Worm (Caenorhabditis elegans): Measurements from ENCODE around the gene cyn-3.

cyn-3 gene

ce11 chrV:15162697-15163096, 27.0 kb upstream of the cyn-3 start, which contains the start of gene srz-11 (continued):
- TF ChIP-seq rnt-1 (tag; optimal IDR thresholded peaks at IDR 0.05) (no peak), nhr-47 (tag; optimal IDR thresholded peaks at IDR 0.05) (peak; percentile 10), isw-1 (GFP tag; IDR thresholded peaks at IDR 0.05) (no peak), nhr-77 (tag; optimal IDR thresholded peaks at IDR 0.05) (no peak)

DNA sequence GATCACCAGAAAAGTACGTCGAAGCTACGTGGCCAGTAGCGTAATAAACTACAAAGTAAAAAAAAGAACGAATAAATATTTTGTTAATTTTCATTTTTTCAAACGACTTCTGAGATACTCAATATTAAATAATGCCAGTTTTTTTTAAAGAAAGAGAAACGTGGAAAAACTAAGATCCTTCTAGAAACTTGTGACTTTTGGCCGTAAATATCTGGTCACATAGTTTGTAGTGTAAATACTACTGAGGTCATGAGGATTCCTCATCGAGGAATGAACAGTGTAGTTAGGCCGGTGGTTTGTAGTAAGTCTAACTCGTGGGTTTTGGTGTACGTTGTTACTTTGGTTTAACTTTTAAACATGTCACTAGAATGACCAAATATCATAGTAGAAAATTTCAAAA, 21.7 kb upstream of the cyn-3 start:
- TF ChIP-seq nhr-20 (tag; optimal IDR thresholded peaks at IDR 0.05) (peak; percentile 81), nhr-85 (tag) (peak; percentile 65), lin-35 (GFP tag; optimal IDR thresholded peaks at IDR 0.05) (peak in 1 of 2 experiments; percentile 24), snu-23 (GFP tag; optimal IDR thresholded peaks at IDR 0.05) (peak; percentile 28)

DNA sequence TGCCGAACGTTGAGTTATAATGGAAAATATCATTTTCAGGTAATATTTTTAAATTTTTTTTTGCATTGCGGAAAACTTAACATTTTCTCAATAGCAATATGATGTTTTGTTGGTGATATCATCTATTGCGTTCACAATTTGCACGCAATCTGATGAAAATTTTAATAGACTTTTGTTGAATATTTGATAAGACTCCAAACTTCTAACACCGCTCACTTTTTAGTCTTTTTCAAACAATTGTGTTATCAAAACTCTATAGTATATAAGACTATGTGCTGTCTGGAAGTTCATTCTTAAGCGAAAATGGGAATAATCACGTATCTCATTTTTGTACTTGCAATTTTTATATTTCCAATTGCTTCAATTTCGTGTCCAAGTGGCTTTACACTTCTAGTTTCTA, 14.3 kb upstream of the cyn-3 start, which contains the start of gene clec-47:
TSS of gene clec-47 (plus strand) at position 301 of the 400 bp plus-strand sequence.
- TF ChIP-seq Y116A8C.19 (tag; optimal IDR thresholded peaks at IDR 0.05; ENCODE audit: borderline replicate concordance) (no peak), ceh-88 (GFP tag; IDR thresholded peaks at IDR 0.05) (no peak), unc-86 (tag; optimal IDR thresholded peaks at IDR 0.05) (no peak), unc-30 (tag; optimal IDR thresholded peaks at IDR 0.05) (no peak)

ce11 chrV:15179757-15180156, 10.0 kb upstream of the cyn-3 start, which contains the start of gene T09F5.10:
T09F5.10 (plus strand) TSS chrV:15180057.
- TF ChIP-seq fkh-4 (tag; optimal IDR thresholded peaks at IDR 0.05; ENCODE audit: borderline replicate concordance) (no peak), C16A3.4 (tag; optimal IDR thresholded peaks at IDR 0.05) (no peak), ama-1 (optimal IDR thresholded peaks at IDR 0.05) (no peak), mdl-1 (tag; optimal IDR thresholded peaks at IDR 0.05) (no peak), elt-2 (tag; optimal IDR thresholded peaks at IDR 0.05) (no peak), lin-15B (tag; optimal IDR thresholded peaks at IDR 0.05) (no peak), Y116A8C.19 (tag; optimal IDR thresholded peaks at IDR 0.05; ENCODE audit: borderline replicate concordance) (no peak), nhr-76 (tag; optimal IDR thresholded peaks at IDR 0.05) (no peak), pqm-1 (tag; optimal IDR thresholded peaks at IDR 0.05) (no peak), fos-1 (tag; optimal IDR thresholded peaks at IDR 0.05) (no peak), nhr-84 (tag; optimal IDR thresholded peaks at IDR 0.05) (no peak), ceh-82 (tag; optimal IDR thresholded peaks at IDR 0.05) (no peak), skn-1 (tag; optimal IDR thresholded peaks at IDR 0.05) (no peak), swsn-7 (tag; optimal IDR thresholded peaks at IDR 0.05) (no peak), C04F5.9 (tag; optimal IDR thresholded peaks at IDR 0.05) (no peak)

ce11 chrV:15181899-15182298, 7.8 kb upstream of the cyn-3 start:
- TF ChIP-seq egl-13 (tag; optimal IDR thresholded peaks at IDR 0.05), result no peak
- TF ChIP-seq aha-1 (tag; optimal IDR thresholded peaks at IDR 0.05), result no peak
- TF ChIP-seq hlh-4 (tag; optimal IDR thresholded peaks at IDR 0.05), result peak; percentile 54
- peak; percentile 13 for TF ChIP-seq nhr-11 (tag; optimal IDR thresholded peaks at IDR 0.05)
- TF ChIP-seq nhr-90 (tag; optimal IDR thresholded peaks at IDR 0.05; ENCODE audit: poor library complexity), result no peak
- TF ChIP-seq aly-2 (tag; optimal IDR thresholded peaks at IDR 0.05), result no peak
- TF ChIP-seq nhr-71 (tag; optimal IDR thresholded peaks at IDR 0.05), result peak; percentile 59
- no peak for TF ChIP-seq nhr-237 (tag; optimal IDR thresholded peaks at IDR 0.05)
- no peak for TF ChIP-seq C34B4.2 (tag; optimal IDR thresholded peaks at IDR 0.05)
- peak; percentile 58 for TF ChIP-seq fkh-8 (tag; optimal IDR thresholded peaks at IDR 0.05)
- peak; percentile 62 for TF ChIP-seq nhr-47 (tag; optimal IDR thresholded peaks at IDR 0.05)

DNA sequence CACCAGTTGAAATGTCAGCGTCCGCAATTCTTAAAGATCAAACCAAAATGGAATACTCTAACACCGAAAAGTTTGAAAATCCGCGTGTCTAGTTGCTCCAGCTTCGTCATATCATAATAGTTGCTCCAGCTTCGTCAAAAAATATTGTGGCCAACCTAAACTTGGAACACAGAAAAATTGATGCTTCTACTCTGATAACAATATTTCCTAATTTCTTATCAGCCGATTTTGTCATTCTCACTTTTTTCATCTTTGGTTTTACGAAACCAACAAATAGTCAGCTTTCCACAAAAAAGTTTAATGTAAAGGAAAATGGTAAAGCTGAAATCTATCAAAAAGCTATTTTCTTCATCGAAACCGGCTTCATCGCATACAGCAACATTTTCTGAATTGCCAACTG, 7.3 kb upstream of the cyn-3 start, which contains the start of gene fbxa-84:
TSS of gene fbxa-84 (plus strand) at position 34 of the 400 bp plus-strand sequence.
- TF ChIP-seq C34B4.2 (tag; optimal IDR thresholded peaks at IDR 0.05) (no peak), elt-2 (tag; optimal IDR thresholded peaks at IDR 0.05) (peak; percentile 5), efl-1 (optimal IDR thresholded peaks at IDR 0.05) (no peak), efl-1 (GFP tag; optimal IDR thresholded peaks at IDR 0.05 in 1 of 2) (peak in 1 of 2 experiments; percentile 83)
